Worm (Caenorhabditis elegans) whole organism, mixed stage, embryonic: ENCODE results near the gene F42A10.9.

Experiments used
- elt-3 ChIP-seq: fragments of 150-350 bp; optimal IDR thresholded peaks from 2 replicates; lab custom pipeline; 2014; ENCODE audit warnings: missing biosample characterization, missing genetic modification characterization
- nhr-28 ChIP-seq: fragments of 150-350 bp; optimal IDR thresholded peaks from 2 replicates; lab custom pipeline; 2014; ENCODE audit warnings: missing biosample characterization, missing genetic modification characterization
- nhr-76 ChIP-seq: sonication (generic microtip); optimal IDR thresholded peaks from 2 replicates; lab custom pipeline; 2017; ENCODE audit warnings: missing biosample characterization, missing genetic modification characterization

ce11 chrIII:6176172-6176571 lies 11.8 kb downstream of the F42A10.9 start:
- TF ChIP-seq nhr-28 (tag; lab: Kevin White, UChicago) (no peak), nhr-76 (tag; lab: Kevin White, UChicago) (no peak), elt-3 (no peak)
